Worm (Caenorhabditis elegans) whole organism, L1 larva: ENCODE results near the gene C35D6.3.

Experiments
- aha-1 ChIP-seq: fragments of 150-350 bp; optimal IDR thresholded peaks from 2 replicates; lab custom pipeline; 2014; ENCODE audit warnings: missing biosample characterization, missing genetic modification characterization
- dpl-1 ChIP-seq, 3 experiments: fragments of 150-350 bp in 2 of 3; sonication (generic microtip) in 1 of 3; optimal IDR thresholded peaks; 2 replicates each; lab custom pipeline; 2014 to 2017; ENCODE audit warnings: missing biosample characterization in 3 of 3, missing genetic modification characterization in 3 of 3, missing genetic modification reagents in 3 of 3
- elt-2 ChIP-seq: sonication (generic microtip); optimal IDR thresholded peaks from 2 replicates; lab custom pipeline; 2016; ENCODE audit warnings: missing genetic modification characterization, mild to moderate bottlenecking, inconsistent platforms, missing compliant biosample characterization, missing genetic modification reagents
- lin-14 ChIP-seq: fragments of 200-800 bp; sonication (Bioruptor generic); optimal IDR thresholded peaks from 2 replicates; lab custom pipeline; 2018; ENCODE audit warnings: mild to moderate bottlenecking, missing genetic modification characterization, moderate library complexity, missing compliant biosample characterization
- nhr-11 ChIP-seq: fragments of 150-350 bp; optimal IDR thresholded peaks from 2 replicates; lab custom pipeline; 2014; ENCODE audit warnings: missing biosample characterization, missing genetic modification characterization
- nhr-237 ChIP-seq: fragments of 150-350 bp; optimal IDR thresholded peaks from 2 replicates; lab custom pipeline; 2014; ENCODE audit warnings: missing biosample characterization, missing genetic modification characterization
- nhr-28 ChIP-seq: fragments of 150-350 bp; optimal IDR thresholded peaks from 2 replicates; lab custom pipeline; 2014; ENCODE audit warnings: missing biosample characterization, missing genetic modification characterization
- nhr-77 ChIP-seq: fragments of 150-350 bp; optimal IDR thresholded peaks from 2 replicates; lab custom pipeline; 2014; ENCODE audit warnings: missing biosample characterization, missing genetic modification characterization
- nhr-85 ChIP-seq: sonication (generic microtip); peaks from one replicate; lab custom pipeline; 2016; ENCODE audit warnings: missing genetic modification characterization, inconsistent platforms, missing compliant biosample characterization
- pax-3 ChIP-seq: fragments of 200-800 bp; sonication (Bioruptor generic); optimal IDR thresholded peaks from 2 replicates; lab custom pipeline; 2018; ENCODE audit warnings: mild to moderate bottlenecking, missing genetic modification characterization, moderate library complexity, missing compliant biosample characterization
- vab-15 ChIP-seq: sonication (generic microtip); optimal IDR thresholded peaks from 2 replicates; lab custom pipeline; 2017; ENCODE audit warnings: missing genotype, mild to moderate bottlenecking, missing genetic modification characterization, missing compliant biosample characterization
- ztf-11 ChIP-seq, 2 experiments: sonication (generic microtip); optimal IDR thresholded peaks; 2 replicates each; lab custom pipeline; 2016 to 2017; ENCODE audit warnings: missing genetic modification characterization in 2 of 2, missing biosample characterization in 1 of 2, missing compliant biosample characterization in 1 of 2

DNA sequence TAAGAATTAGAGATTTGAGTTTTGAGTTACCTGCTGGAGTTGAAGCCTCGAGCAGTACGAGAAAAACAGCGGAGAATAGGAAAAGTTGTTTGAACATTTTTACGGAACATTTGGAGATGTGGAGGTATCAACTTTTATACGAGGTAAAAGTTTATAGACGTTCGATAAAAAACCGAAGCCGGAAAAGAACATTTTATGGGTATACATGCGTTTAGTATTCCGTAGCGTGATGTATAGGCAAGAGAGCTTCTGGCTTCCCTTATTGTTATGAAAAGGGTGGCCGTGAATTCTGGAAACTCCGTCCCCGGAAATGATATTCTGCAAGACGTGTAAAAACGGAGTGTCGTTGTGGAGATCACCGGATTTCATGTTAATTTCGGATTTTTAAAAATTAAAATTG, 26.2 kb upstream of the C35D6.3 start, which contains the start of gene K03D3.5:
- no peak for TF ChIP-seq ztf-11 (tag; optimal IDR thresholded peaks at IDR 0.05; lab: Kevin White, UChicago)
- no peak for TF ChIP-seq nhr-237 (tag; lab: Kevin White, UChicago)
- no peak for TF ChIP-seq elt-2 (tag; lab: Kevin White, UChicago)
- no peak for TF ChIP-seq nhr-77 (tag; lab: Kevin White, UChicago)
- no peak for TF ChIP-seq lin-14 (GFP tag; lab: Kevin White, UChicago)
- TF ChIP-seq nhr-28 (tag; lab: Kevin White, UChicago) = no peak
- TF ChIP-seq dpl-1 (GFP tag; optimal IDR thresholded peaks at IDR 0.05; lab: Kevin White, UChicago) = no peak
- no peak for TF ChIP-seq nhr-11 (tag; lab: Kevin White, UChicago)
- no peak for TF ChIP-seq aha-1
- no peak for TF ChIP-seq vab-15 (tag; lab: Kevin White, UChicago)
- TF ChIP-seq pax-3 (tag; lab: Kevin White, UChicago) = no peak
- no peak for TF ChIP-seq nhr-85 (tag; lab: Kevin White, UChicago)
